Worm (Caenorhabditis elegans) whole organism, mixed stage, embryonic: ENCODE measurements around the gene gei-6.

Experiments used
- M03D4.4 ChIP-seq: sonication (generic microtip); optimal IDR thresholded peaks from 2 replicates; lab custom pipeline; 2017; ENCODE audit warnings: mild to moderate bottlenecking, missing genetic modification characterization, missing compliant biosample characterization
- bed-3 ChIP-seq: fragments of 200-800 bp; sonication (Bioruptor generic); optimal IDR thresholded peaks from 3 replicates; lab custom pipeline; 2018; ENCODE audit warnings: mild to moderate bottlenecking, missing genetic modification characterization, moderate library complexity, missing compliant biosample characterization
- ceh-39 ChIP-seq: fragments of 150-350 bp; optimal IDR thresholded peaks from 2 replicates; lab custom pipeline; 2014; ENCODE audit warnings: missing biosample characterization, missing genetic modification characterization
- ceh-43 ChIP-seq: fragments of 200-800 bp; sonication (Bioruptor generic); optimal IDR thresholded peaks from 2 replicates; lab custom pipeline; 2018; ENCODE audit warnings: mild to moderate bottlenecking, missing genetic modification characterization, moderate library complexity, missing compliant biosample characterization
- ceh-83 ChIP-seq: fragments of 200-800 bp; sonication (Bioruptor generic); optimal IDR thresholded peaks from 2 replicates; lab custom pipeline; 2018; ENCODE audit warnings: mild to moderate bottlenecking, missing genetic modification characterization, missing compliant biosample characterization
- ces-1 ChIP-seq: fragments of 150-350 bp; optimal IDR thresholded peaks from 2 replicates; lab custom pipeline; 2014; ENCODE audit warnings: missing biosample characterization, missing genetic modification reagents, missing genetic modification characterization
- cnd-1 ChIP-seq: fragments of 200-800 bp; sonication (Bioruptor generic); optimal IDR thresholded peaks from 2 replicates; lab custom pipeline; 2018; ENCODE audit warnings: mild to moderate bottlenecking, missing genetic modification characterization, missing compliant biosample characterization
- drap-1 ChIP-seq: fragments of 200-800 bp; sonication (Bioruptor generic); optimal IDR thresholded peaks from 3 replicates; lab custom pipeline; 2018; ENCODE audit warnings: mild to moderate bottlenecking, missing genetic modification characterization, missing compliant biosample characterization
- elt-1 ChIP-seq: sonication (generic microtip); optimal IDR thresholded peaks from 2 replicates; lab custom pipeline; 2017; ENCODE audit warnings: missing genetic modification characterization, mild to moderate bottlenecking, missing compliant biosample characterization, antibody characterized with exemption, moderate library complexity, borderline replicate concordance; ENCODE audit not compliant: insufficient read depth
- elt-3 ChIP-seq: fragments of 150-350 bp; optimal IDR thresholded peaks from 2 replicates; lab custom pipeline; 2014; ENCODE audit warnings: missing biosample characterization, missing genetic modification characterization
- flh-1 ChIP-seq: fragments of 200-800 bp; sonication (Bioruptor generic); optimal IDR thresholded peaks from 2 replicates; lab custom pipeline; 2018; ENCODE audit warnings: mild to moderate bottlenecking, missing genetic modification characterization, moderate library complexity, missing compliant biosample characterization
- ham-2 ChIP-seq: fragments of 200-800 bp; sonication (Bioruptor generic); optimal IDR thresholded peaks from 2 replicates; lab custom pipeline; 2018; ENCODE audit warnings: mild to moderate bottlenecking, missing genetic modification characterization, missing compliant biosample characterization
- hlh-1 ChIP-seq: fragments of 150-350 bp; optimal IDR thresholded peaks from 2 replicates; lab custom pipeline; 2014; ENCODE audit warnings: missing biosample characterization, missing genetic modification reagents, missing genetic modification characterization
- lin-13 ChIP-seq: fragments of 150-350 bp; optimal IDR thresholded peaks from 2 replicates; lab custom pipeline; 2014; ENCODE audit warnings: missing biosample characterization, missing genetic modification characterization
- lin-32 ChIP-seq: fragments of 200-800 bp; sonication (Bioruptor generic); optimal IDR thresholded peaks from 2 replicates; lab custom pipeline; 2018; ENCODE audit warnings: mild to moderate bottlenecking, missing genetic modification characterization, missing compliant biosample characterization
- lsy-2 ChIP-seq: fragments of 150-350 bp; optimal IDR thresholded peaks from 2 replicates; lab custom pipeline; 2014; ENCODE audit warnings: missing biosample characterization, missing genetic modification characterization
- mab-5 ChIP-seq: fragments of 150-350 bp; optimal IDR thresholded peaks from 2 replicates; lab custom pipeline; 2014; ENCODE audit warnings: missing biosample characterization, missing genetic modification characterization
- mep-1 ChIP-seq: fragments of 150-350 bp; optimal IDR thresholded peaks from 2 replicates; lab custom pipeline; 2017; ENCODE audit warnings: missing biosample characterization, missing genetic modification reagents, missing genetic modification characterization, inconsistent platforms
- mls-2 ChIP-seq: sonication (generic microtip); optimal IDR thresholded peaks from 2 replicates; lab custom pipeline; 2016; ENCODE audit warnings: mild to moderate bottlenecking, missing genetic modification characterization, moderate library complexity, missing compliant biosample characterization
- nhr-2 ChIP-seq: fragments of 150-350 bp; optimal IDR thresholded peaks from 2 replicates; lab custom pipeline; 2014; ENCODE audit warnings: missing biosample characterization, missing genetic modification characterization
- nhr-237 ChIP-seq: fragments of 150-350 bp; optimal IDR thresholded peaks from 2 replicates; lab custom pipeline; 2014; ENCODE audit warnings: missing biosample characterization, missing genetic modification characterization
- pha-4 ChIP-seq: fragments of 150-350 bp; optimal IDR thresholded peaks from 2 replicates; lab custom pipeline; 2018; ENCODE audit warnings: missing biosample characterization, missing genetic modification reagents, missing genetic modification characterization
- sem-2 ChIP-seq: fragments of 200-800 bp; sonication (Bioruptor generic); optimal IDR thresholded peaks from 2 replicates; lab custom pipeline; 2018; ENCODE audit warnings: mild to moderate bottlenecking, missing genetic modification characterization, missing compliant biosample characterization
- snpc-4 ChIP-seq: fragments of 150-350 bp; optimal IDR thresholded peaks from 2 replicates; lab custom pipeline; 2014; ENCODE audit warnings: missing biosample characterization, missing genetic modification characterization
- sptf-1 ChIP-seq: sonication (generic microtip); optimal IDR thresholded peaks from 2 replicates; lab custom pipeline; 2017; ENCODE audit warnings: mild to moderate bottlenecking, missing genetic modification characterization, moderate library complexity, missing compliant biosample characterization
- tbx-8 ChIP-seq: fragments of 200-800 bp; sonication (Bioruptor generic); optimal IDR thresholded peaks from 2 replicates; lab custom pipeline; 2018; ENCODE audit warnings: mild to moderate bottlenecking, missing genetic modification characterization, moderate library complexity, missing compliant biosample characterization
- unc-120 ChIP-seq: sonication (generic microtip); optimal IDR thresholded peaks from 2 replicates; lab custom pipeline; 2017; ENCODE audit warnings: missing genetic modification characterization, missing compliant biosample characterization; ENCODE audit not compliant: poor library complexity, severe bottlenecking
- unc-39 ChIP-seq: fragments of 150-350 bp; optimal IDR thresholded peaks from 2 replicates; lab custom pipeline; 2014; ENCODE audit warnings: missing biosample characterization, missing genetic modification characterization
- unc-62 ChIP-seq: fragments of 150-350 bp; optimal IDR thresholded peaks from 2 replicates; lab custom pipeline; 2014; ENCODE audit warnings: missing biosample characterization, missing genetic modification reagents, missing genetic modification characterization
- zip-8 ChIP-seq: fragments of 150-350 bp; optimal IDR thresholded peaks from 2 replicates; lab custom pipeline; 2014; ENCODE audit warnings: missing biosample characterization, missing genetic modification characterization
- ztf-11 ChIP-seq: fragments of 150-350 bp; optimal IDR thresholded peaks from 2 replicates; lab custom pipeline; 2014; ENCODE audit warnings: missing biosample characterization, missing genetic modification characterization

The gei-6 gene

ce11 chrV:7196498-7196966, 34.1 kb downstream of the gei-6 start, which contains the start of gene F09G2.2:
F09G2.2 (plus strand) TSS chrV:7196916.
- TF ChIP-seq ztf-11 (tag; lab: Kevin White, UChicago), result peak; percentile 63
- peak; percentile 46 for TF ChIP-seq ceh-83 (GFP tag; lab: Kevin White, UChicago)
- TF ChIP-seq lin-13, result peak; percentile 97
- TF ChIP-seq ham-2, result no peak
- peak; percentile 96 for TF ChIP-seq pha-4 (tag; lab: Kevin White, UChicago)
- TF ChIP-seq nhr-2 (tag; lab: Kevin White, UChicago), result peak; percentile 30
- TF ChIP-seq ceh-39 (tag; lab: Kevin White, UChicago), result peak; percentile 93
- TF ChIP-seq snpc-4 (tag; lab: Kevin White, UChicago), result no peak
- peak; percentile 87 for TF ChIP-seq nhr-237
- TF ChIP-seq flh-1 (GFP tag; lab: Kevin White, UChicago), result no peak
- peak; percentile 95 for TF ChIP-seq mep-1 (tag; lab: Kevin White, UChicago)
- TF ChIP-seq ceh-43 (GFP tag; lab: Kevin White, UChicago), result no peak
- no peak for TF ChIP-seq tbx-8 (GFP tag; lab: Kevin White, UChicago)
- TF ChIP-seq unc-39 (tag; lab: Kevin White, UChicago), result peak; percentile 29
- TF ChIP-seq mls-2 (tag; lab: Kevin White, UChicago), result peak; percentile 21
- TF ChIP-seq M03D4.4 (tag; lab: Kevin White, UChicago), result peak; percentile 20
- TF ChIP-seq drap-1 (GFP tag; lab: Kevin White, UChicago), result peak; percentile 24
- peak; percentile 76 for TF ChIP-seq ces-1 (GFP tag; lab: Kevin White, UChicago)
- peak; percentile 79 for TF ChIP-seq unc-120 (tag; lab: Kevin White, UChicago)
- peak; percentile 38 for TF ChIP-seq elt-1
- no peak for TF ChIP-seq lin-32 (GFP tag; lab: Kevin White, UChicago)
- peak; percentile 28 for TF ChIP-seq cnd-1
- TF ChIP-seq zip-8 (tag; lab: Kevin White, UChicago), result no peak
- TF ChIP-seq sptf-1 (tag; lab: Kevin White, UChicago), result no peak
- TF ChIP-seq lsy-2 (tag; lab: Kevin White, UChicago), result peak; percentile 73
- TF ChIP-seq, all 35 proteins: peak for 17

- no peak for TF ChIP-seq sptf-1 (tag; lab: Kevin White, UChicago)
These were observed 34.6 kb downstream of the gei-6 start, which contains the start of gene attf-2 for ce11 chrV:7196037-7196436. attf-2 (minus strand) TSS chrV:7196137.

- TF ChIP-seq elt-3 (tag; lab: Kevin White, UChicago), result no peak
- no peak for TF ChIP-seq ceh-43 (GFP tag; lab: Kevin White, UChicago)
- TF ChIP-seq ces-1 (GFP tag; lab: Kevin White, UChicago), result no peak
- no peak for TF ChIP-seq nhr-237
- TF ChIP-seq lin-32 (GFP tag; lab: Kevin White, UChicago), result no peak
- TF ChIP-seq unc-62 (GFP tag; lab: Kevin White, UChicago), result no peak
These were observed 35.8 kb downstream of the gei-6 start for ce11 chrV:7194818-7195217.

ce11 chrV:7193562-7193961, 37.1 kb downstream of the gei-6 start, which contains the start of gene F09G2.8:
F09G2.8 (minus strand) TSS chrV:7193662.
- TF ChIP-seq ceh-43 (GFP tag; lab: Kevin White, UChicago), result no peak
- no peak for TF ChIP-seq cnd-1
- no peak for TF ChIP-seq mep-1 (tag; lab: Kevin White, UChicago)
- TF ChIP-seq ces-1 (GFP tag; lab: Kevin White, UChicago), result no peak
- TF ChIP-seq drap-1 (GFP tag; lab: Kevin White, UChicago), result no peak
- TF ChIP-seq M03D4.4 (tag; lab: Kevin White, UChicago), result no peak
- TF ChIP-seq bed-3, result no peak
- TF ChIP-seq nhr-237, result no peak
- TF ChIP-seq hlh-1 (tag; lab: Kevin White, UChicago), result no peak
- no peak for TF ChIP-seq elt-3 (tag; lab: Kevin White, UChicago)
- TF ChIP-seq ceh-83 (GFP tag; lab: Kevin White, UChicago), result no peak
- TF ChIP-seq mls-2 (tag; lab: Kevin White, UChicago), result no peak
- TF ChIP-seq flh-1 (GFP tag; lab: Kevin White, UChicago), result no peak
- no peak for TF ChIP-seq unc-39 (tag; lab: Kevin White, UChicago)
- no peak for TF ChIP-seq zip-8 (tag; lab: Kevin White, UChicago)
- TF ChIP-seq mab-5 (tag; lab: Kevin White, UChicago), result no peak

ce11 chrV:7187295-7187694, 43.4 kb downstream of the gei-6 start:
- TF ChIP-seq ceh-39 (tag; lab: Kevin White, UChicago) (no peak), ztf-11 (tag; lab: Kevin White, UChicago) (no peak), sem-2 (no peak), elt-1 (no peak), flh-1 (GFP tag; lab: Kevin White, UChicago) (no peak), drap-1 (GFP tag; lab: Kevin White, UChicago) (no peak)
